Worm (Caenorhabditis elegans) whole organism, L2 larva: ENCODE data around the gene sox-2.

Experiments used
- C34F6.9 ChIP-seq: fragments of 150-350 bp; optimal IDR thresholded peaks from 2 replicates; lab custom pipeline; 2014; ENCODE audit warnings: missing biosample characterization, missing genetic modification characterization
- F13H6.1 ChIP-seq: sonication (generic microtip); optimal IDR thresholded peaks from 2 replicates; lab custom pipeline; 2016; ENCODE audit warnings: missing genetic modification characterization, missing compliant biosample characterization
- R02D3.7 ChIP-seq: fragments of 150-350 bp; optimal IDR thresholded peaks from 2 replicates; lab custom pipeline; 2014; ENCODE audit warnings: missing biosample characterization, missing genetic modification characterization
- Y55F3AM.14 ChIP-seq: fragments of 200-800 bp; sonication (Bioruptor generic); optimal IDR thresholded peaks from 2 replicates; lab custom pipeline; 2018; ENCODE audit warnings: mild to moderate bottlenecking, missing genetic modification characterization, missing compliant biosample characterization
- ZK546.5 ChIP-seq: sonication (generic microtip); optimal IDR thresholded peaks from 2 replicates; lab custom pipeline; 2017; ENCODE audit warnings: missing biosample characterization, missing genetic modification characterization
- alr-1 ChIP-seq: fragments of 150-350 bp; optimal IDR thresholded peaks from 2 replicates; lab custom pipeline; 2014; ENCODE audit warnings: missing biosample characterization, missing genetic modification characterization
- aly-2 ChIP-seq: fragments of 150-350 bp; optimal IDR thresholded peaks from 2 replicates; lab custom pipeline; 2014; ENCODE audit warnings: missing biosample characterization, missing genetic modification characterization
- ama-1 ChIP-seq: fragments of 150-350 bp; optimal IDR thresholded peaks from 2 replicates; lab custom pipeline; 2018; ENCODE audit warnings: inconsistent platforms
- blmp-1 ChIP-seq: sonication (generic microtip); optimal IDR thresholded peaks from 2 replicates; lab custom pipeline; 2017; ENCODE audit warnings: missing genetic modification characterization, mild to moderate bottlenecking, missing compliant biosample characterization, antibody characterized with exemption, moderate library complexity; ENCODE audit not compliant: insufficient read depth
- ceh-16 ChIP-seq: fragments of 150-350 bp; optimal IDR thresholded peaks from 2 replicates; lab custom pipeline; 2014; ENCODE audit warnings: missing biosample characterization, missing genetic modification characterization
- ceh-82 ChIP-seq: fragments of 150-350 bp; optimal IDR thresholded peaks from 2 replicates; lab custom pipeline; 2014; ENCODE audit warnings: missing biosample characterization, missing genetic modification characterization
- crh-2 ChIP-seq: sonication (generic microtip); optimal IDR thresholded peaks from 2 replicates; lab custom pipeline; 2017; ENCODE audit warnings: missing biosample characterization, missing genetic modification characterization
- dmd-4 ChIP-seq: sonication (generic microtip); optimal IDR thresholded peaks from 2 replicates; lab custom pipeline; 2017; ENCODE audit warnings: missing biosample characterization, missing genetic modification characterization
- egl-27 ChIP-seq: sonication (generic microtip); optimal IDR thresholded peaks from 3 replicates; lab custom pipeline; 2017; ENCODE audit warnings: missing biosample characterization, missing genetic modification reagents, missing genetic modification characterization
- elt-1 ChIP-seq: fragments of 150-350 bp; optimal IDR thresholded peaks from 2 replicates; lab custom pipeline; 2014; ENCODE audit warnings: missing biosample characterization, missing genetic modification characterization
- elt-3 ChIP-seq: sonication (generic microtip); optimal IDR thresholded peaks from 2 replicates; lab custom pipeline; 2017; ENCODE audit warnings: missing biosample characterization, missing genetic modification characterization
- fos-1 ChIP-seq: fragments of 150-350 bp; optimal IDR thresholded peaks from 2 replicates; lab custom pipeline; 2014; ENCODE audit warnings: missing biosample characterization, missing genetic modification characterization
- gmeb-1 ChIP-seq: fragments of 150-350 bp; optimal IDR thresholded peaks from 2 replicates; lab custom pipeline; 2014; ENCODE audit warnings: missing biosample characterization, missing genetic modification characterization
- lin-11 ChIP-seq: fragments of 150-350 bp; sonication (generic microtip); optimal IDR thresholded peaks from 2 replicates; lab custom pipeline; 2014; ENCODE audit warnings: missing biosample characterization, missing genetic modification characterization, inconsistent platforms, mixed read lengths
- lin-13 ChIP-seq: fragments of 150-350 bp; optimal IDR thresholded peaks from 2 replicates; lab custom pipeline; 2014; ENCODE audit warnings: missing biosample characterization, missing genetic modification reagents, missing genetic modification characterization
- lin-39 ChIP-seq: fragments of 150-350 bp; optimal IDR thresholded peaks from 2 replicates; lab custom pipeline; 2014; ENCODE audit warnings: missing biosample characterization, missing genetic modification reagents, missing genetic modification characterization
- lsy-2 ChIP-seq, 2 experiments: fragments of 150-350 bp in 1 of 2; sonication (generic microtip) in 1 of 2; optimal IDR thresholded peaks; 2 replicates each; lab custom pipeline; 2014 to 2017; ENCODE audit warnings: missing biosample characterization in 2 of 2, missing genetic modification characterization in 2 of 2
- mab-5 ChIP-seq: fragments of 150-350 bp; optimal IDR thresholded peaks from 2 replicates; lab custom pipeline; 2014; ENCODE audit warnings: missing biosample characterization, missing genetic modification characterization
- mbf-1 ChIP-seq: sonication (generic microtip); optimal IDR thresholded peaks from 2 replicates; lab custom pipeline; 2017; ENCODE audit warnings: missing biosample characterization, missing genetic modification characterization
- mdl-1 ChIP-seq, 2 experiments: fragments of 150-350 bp in 1 of 2; sonication (generic microtip) in 1 of 2; optimal IDR thresholded peaks; 2 replicates each; lab custom pipeline; 2017; ENCODE audit warnings: missing biosample characterization in 2 of 2, missing genetic modification characterization in 2 of 2
- nhr-10 ChIP-seq: sonication (generic microtip); optimal IDR thresholded peaks from 2 replicates; lab custom pipeline; 2017; ENCODE audit warnings: missing biosample characterization, missing genetic modification characterization
- nhr-11 ChIP-seq: fragments of 150-350 bp; optimal IDR thresholded peaks from 2 replicates; lab custom pipeline; 2014; ENCODE audit warnings: missing biosample characterization, missing genetic modification characterization
- nhr-12 ChIP-seq: fragments of 150-350 bp; optimal IDR thresholded peaks from 2 replicates; lab custom pipeline; 2014; ENCODE audit warnings: missing biosample characterization, missing genetic modification characterization
- nhr-129 ChIP-seq: fragments of 150-350 bp; optimal IDR thresholded peaks from 2 replicates; lab custom pipeline; 2014; ENCODE audit warnings: missing biosample characterization, missing genetic modification characterization
- nhr-21 ChIP-seq: fragments of 150-350 bp; optimal IDR thresholded peaks from 2 replicates; lab custom pipeline; 2014; ENCODE audit warnings: missing biosample characterization, missing genetic modification characterization
- nhr-23 ChIP-seq: fragments of 150-350 bp; optimal IDR thresholded peaks from 2 replicates; lab custom pipeline; 2014; ENCODE audit warnings: missing biosample characterization, missing genetic modification reagents, missing genetic modification characterization
- nhr-237 ChIP-seq: fragments of 150-350 bp; optimal IDR thresholded peaks from 2 replicates; lab custom pipeline; 2014; ENCODE audit warnings: missing biosample characterization, missing genetic modification characterization
- nhr-25 ChIP-seq: fragments of 150-350 bp; sonication (generic microtip); optimal IDR thresholded peaks from 3 replicates; lab custom pipeline; 2014; ENCODE audit warnings: missing biosample characterization, missing genetic modification characterization
- nhr-6 ChIP-seq: fragments of 150-350 bp; optimal IDR thresholded peaks from 2 replicates; lab custom pipeline; 2014; ENCODE audit warnings: missing biosample characterization, missing genetic modification characterization
- nhr-77 ChIP-seq: fragments of 150-350 bp; optimal IDR thresholded peaks from 2 replicates; lab custom pipeline; 2014; ENCODE audit warnings: missing biosample characterization, missing genetic modification characterization
- peb-1 ChIP-seq: fragments of 150-350 bp; optimal IDR thresholded peaks from 2 replicates; lab custom pipeline; 2014; ENCODE audit warnings: missing biosample characterization, missing genetic modification characterization
- sem-4 ChIP-seq: fragments of 150-350 bp; optimal IDR thresholded peaks from 2 replicates; lab custom pipeline; 2014; ENCODE audit warnings: missing biosample characterization, missing genetic modification reagents, missing genetic modification characterization
- skn-1 ChIP-seq: sonication (generic microtip); optimal IDR thresholded peaks from 2 replicates; lab custom pipeline; 2017; ENCODE audit warnings: missing biosample characterization, missing genetic modification characterization
- sma-3 ChIP-seq: sonication (generic microtip); optimal IDR thresholded peaks from 2 replicates; lab custom pipeline; 2016; ENCODE audit warnings: missing genetic modification reagents, missing genetic modification characterization, missing compliant biosample characterization
- sma-9 ChIP-seq, 2 experiments: fragments of 150-350 bp in 1 of 2; sonication (generic microtip) in 1 of 2; optimal IDR thresholded peaks; 2 replicates each; lab custom pipeline; 2014 to 2016; ENCODE audit warnings: missing genetic modification characterization in 2 of 2, mild to moderate bottlenecking in 1 of 2, missing biosample characterization in 1 of 2, missing compliant biosample characterization in 1 of 2, missing genetic modification reagents in 1 of 2, moderate library complexity in 1 of 2
- snpc-4 ChIP-seq: fragments of 150-350 bp; optimal IDR thresholded peaks from 2 replicates; lab custom pipeline; 2014; ENCODE audit warnings: missing biosample characterization, missing genetic modification characterization
- unc-39 ChIP-seq: fragments of 150-350 bp; optimal IDR thresholded peaks from 2 replicates; lab custom pipeline; 2014; ENCODE audit warnings: missing biosample characterization, missing genetic modification characterization
- unc-55 ChIP-seq: fragments of 150-350 bp; sonication (generic microtip); optimal IDR thresholded peaks from 3 replicates; lab custom pipeline; 2014; ENCODE audit warnings: missing biosample characterization, missing genetic modification reagents, missing genetic modification characterization
- unc-62 ChIP-seq: fragments of 150-350 bp; optimal IDR thresholded peaks from 2 replicates; lab custom pipeline; 2014; ENCODE audit warnings: missing biosample characterization, missing genetic modification reagents, missing genetic modification characterization
- zag-1 ChIP-seq: fragments of 150-350 bp; optimal IDR thresholded peaks from 2 replicates; lab custom pipeline; 2014; ENCODE audit warnings: missing biosample characterization, missing genetic modification characterization
- ztf-1 ChIP-seq: fragments of 200-800 bp; sonication (Bioruptor generic); conservative IDR thresholded peaks from 2 replicates; pipeline ENCODE4 v1.3.6; 2022; ENCODE audit warnings: missing genetic modification characterization, missing compliant biosample characterization
- ztf-11 ChIP-seq: sonication (generic microtip); optimal IDR thresholded peaks from 2 replicates; lab custom pipeline; 2017; ENCODE audit warnings: missing biosample characterization, missing genetic modification characterization
- ztf-4 ChIP-seq: fragments of 150-350 bp; optimal IDR thresholded peaks from 2 replicates; lab custom pipeline; 2014; ENCODE audit warnings: missing biosample characterization, missing genetic modification characterization

The sox-2 gene

ce11 chrX:7433269-7433668 lies 30.3 kb downstream of the sox-2 start, which contains the start of gene clc-5:
clc-5 (plus strand) TSS chrX:7433569.
- TF ChIP-seq unc-55 (GFP tag; lab: Kevin White, UChicago) (no peak), lsy-2 (tag; optimal IDR thresholded peaks at IDR 0.05; lab: Kevin White, UChicago) (no peak)

- TF ChIP-seq nhr-237 (tag; lab: Kevin White, UChicago): no peak
- TF ChIP-seq ztf-4: no peak
- TF ChIP-seq ztf-11 (tag; lab: Kevin White, UChicago): no peak
- TF ChIP-seq elt-1 (tag; lab: Kevin White, UChicago): no peak
- TF ChIP-seq elt-3 (tag; lab: Kevin White, UChicago): no peak
- no peak for TF ChIP-seq snpc-4 (tag; lab: Kevin White, UChicago)
- no peak for TF ChIP-seq lin-39
- no peak for TF ChIP-seq nhr-11 (tag; lab: Kevin White, UChicago)
- no peak for TF ChIP-seq mab-5 (tag; lab: Kevin White, UChicago)
- TF ChIP-seq ZK546.5 (tag; lab: Kevin White, UChicago): no peak
- no peak for TF ChIP-seq alr-1 (tag; lab: Kevin White, UChicago)
- TF ChIP-seq F13H6.1 (tag; lab: Kevin White, UChicago): no peak
- no peak for TF ChIP-seq R02D3.7 (tag; lab: Kevin White, UChicago)
- TF ChIP-seq, all 48 proteins: peak for 0
Measured at ce11 chrX:7431165-7431564, 32.4 kb downstream of the sox-2 start, which contains the start of gene clc-2. clc-2 (plus strand) TSS chrX:7431465.

- TF ChIP-seq nhr-21 (peak; percentile 32), dmd-4 (tag; lab: Kevin White, UChicago) (no peak), ceh-16 (tag; lab: Kevin White, UChicago) (peak; percentile 35), R02D3.7 (tag; lab: Kevin White, UChicago) (no peak), sma-3 (GFP tag; lab: Kevin White, UChicago) (peak; percentile 52), sem-4 (tag; lab: Kevin White, UChicago) (no peak), mdl-1 (tag; optimal IDR thresholded peaks at IDR 0.05; lab: Kevin White, UChicago) (no peak), skn-1 (tag; lab: Kevin White, UChicago) (no peak), ztf-1 (GFP tag; lab: Robert Waterston, UW) (no peak), gmeb-1 (tag; lab: Kevin White, UChicago) (no peak), Y55F3AM.14 (GFP tag; lab: Kevin White, UChicago) (no peak), unc-39 (tag; lab: Kevin White, UChicago) (no peak), blmp-1 (peak; percentile 63), nhr-23 (tag; lab: Kevin White, UChicago) (no peak), mab-5 (tag; lab: Kevin White, UChicago) (no peak), ceh-82 (tag; lab: Kevin White, UChicago) (no peak), C34F6.9 (no peak), lin-39 (no peak), egl-27 (no peak), nhr-77 (tag; lab: Kevin White, UChicago) (no peak), elt-1 (tag; lab: Kevin White, UChicago) (no peak), nhr-237 (tag; lab: Kevin White, UChicago) (no peak), zag-1 (tag; lab: Kevin White, UChicago) (no peak), peb-1 (tag; lab: Kevin White, UChicago) (no peak), mbf-1 (tag; lab: Kevin White, UChicago) (no peak), ztf-11 (tag; lab: Kevin White, UChicago) (no peak), nhr-25 (tag; lab: Kevin White, UChicago) (peak; percentile 68), aly-2 (tag; lab: Kevin White, UChicago) (no peak), unc-62 (GFP tag; lab: Kevin White, UChicago) (no peak), nhr-10 (no peak), elt-3 (tag; lab: Kevin White, UChicago) (no peak), nhr-11 (tag; lab: Kevin White, UChicago) (no peak), nhr-6 (tag; lab: Kevin White, UChicago) (no peak), nhr-12 (no peak), unc-55 (GFP tag; lab: Kevin White, UChicago) (no peak), nhr-129 (tag; lab: Kevin White, UChicago) (no peak), lin-13 (GFP tag; lab: Kevin White, UChicago) (no peak), fos-1 (peak; percentile 12), sma-9 (GFP tag; optimal IDR thresholded peaks at IDR 0.05; lab: Kevin White, UChicago) (no peak), sma-9 (tag; optimal IDR thresholded peaks at IDR 0.05; lab: Kevin White, UChicago) (no peak), F13H6.1 (tag; lab: Kevin White, UChicago) (no peak), ama-1 (no peak), lsy-2 (tag; optimal IDR thresholded peaks at IDR 0.05; lab: Kevin White, UChicago) (no peak), ZK546.5 (tag; lab: Kevin White, UChicago) (no peak), snpc-4 (tag; lab: Kevin White, UChicago) (no peak), lin-11 (tag; lab: Kevin White, UChicago) (no peak), crh-2 (tag; lab: Kevin White, UChicago) (no peak), ztf-4 (no peak), alr-1 (tag; lab: Kevin White, UChicago) (no peak)
Measured at ce11 chrX:7430483-7430882, 33.1 kb downstream of the sox-2 start.
